Fruit fly (Drosophila melanogaster) whole organism, embryonic: Measurements from ENCODE around the gene CG45544.

Experiments used
- Bgb ChIP-seq: fragments of 200-800 bp; sonication (Bioruptor generic); IDR thresholded peaks from 2 replicates; pipeline ENCODE4 v1.3.6; 2022; ENCODE audit warnings: missing biosample characterization, missing genetic modification characterization; ENCODE audit not compliant: partially characterized antibody
- CG10565 ChIP-seq: fragments of 200-800 bp; sonication (Bioruptor generic); optimal IDR thresholded peaks from 3 replicates; lab custom pipeline; 2016; ENCODE audit warnings: missing biosample characterization, mild to moderate bottlenecking, missing genetic modification characterization
- CG10979 ChIP-seq: fragments of 200-800 bp; sonication (Bioruptor generic); optimal IDR thresholded peaks from 2 replicates; lab custom pipeline; 2018; ENCODE audit warnings: missing biosample characterization, mild to moderate bottlenecking, missing genetic modification characterization, moderate library complexity
- CG11093 ChIP-seq: fragments of 200-800 bp; sonication (Bioruptor generic); IDR thresholded peaks from 3 replicates; pipeline ENCODE4 v1.3.6; 2022; ENCODE audit warnings: missing biosample characterization, missing genetic modification characterization
- CG12391 ChIP-seq: fragments of 200-800 bp; sonication (Bioruptor generic); optimal IDR thresholded peaks from 3 replicates; lab custom pipeline; 2018; ENCODE audit warnings: missing biosample characterization, mild to moderate bottlenecking, missing genetic modification characterization, moderate library complexity
- CG12769 ChIP-seq: fragments of 200-800 bp; sonication (Bioruptor generic); optimal IDR thresholded peaks from 2 replicates; lab custom pipeline; 2019; ENCODE audit warnings: missing biosample characterization, mild to moderate bottlenecking, missing genetic modification characterization, moderate library complexity
- CG14710 ChIP-seq: fragments of 200-800 bp; sonication (Bioruptor generic); optimal IDR thresholded peaks from 3 replicates; lab custom pipeline; 2019; ENCODE audit warnings: missing biosample characterization, mild to moderate bottlenecking, missing genetic modification characterization, moderate library complexity
- CG15696 ChIP-seq: fragments of 200-800 bp; sonication (Bioruptor generic); optimal IDR thresholded peaks from 2 replicates; lab custom pipeline; 2019; ENCODE audit warnings: missing biosample characterization, mild to moderate bottlenecking, missing genetic modification characterization, moderate library complexity
- CG1603 ChIP-seq: fragments of 200-800 bp; sonication (Bioruptor generic); optimal IDR thresholded peaks from 2 replicates; lab custom pipeline; 2019; ENCODE audit warnings: missing biosample characterization, mild to moderate bottlenecking, missing genetic modification characterization, moderate library complexity
- CG16815 ChIP-seq: fragments of 200-800 bp; sonication (Bioruptor generic); optimal IDR thresholded peaks from 3 replicates; lab custom pipeline; 2017; ENCODE audit warnings: missing biosample characterization, mild to moderate bottlenecking, missing genetic modification characterization
- CG17361 ChIP-seq: fragments of 200-800 bp; sonication (Bioruptor generic); IDR thresholded peaks from 3 replicates; pipeline ENCODE4 v1.3.6; 2022; ENCODE audit warnings: missing biosample characterization, missing genetic modification characterization
- CG32772 ChIP-seq: fragments of 200-800 bp; sonication (Bioruptor generic); IDR thresholded peaks from 2 replicates; pipeline ENCODE4 v1.3.6; 2022; ENCODE audit warnings: missing biosample characterization, missing genetic modification characterization
- CG33557 ChIP-seq: fragments of 200-800 bp; sonication (Bioruptor generic); optimal IDR thresholded peaks from 2 replicates; lab custom pipeline; 2019; ENCODE audit warnings: missing biosample characterization, mild to moderate bottlenecking, missing genetic modification characterization, moderate library complexity
- CG34376 ChIP-seq: fragments of 200-800 bp; sonication (Bioruptor generic); optimal IDR thresholded peaks from 2 replicates; lab custom pipeline; 2018; ENCODE audit warnings: missing biosample characterization, mild to moderate bottlenecking, missing genetic modification characterization
- CG4617 ChIP-seq: fragments of 200-800 bp; sonication (Bioruptor generic); optimal IDR thresholded peaks from 3 replicates; lab custom pipeline; 2016; ENCODE audit warnings: missing biosample characterization, missing genetic modification characterization, borderline replicate concordance
- CG6689 ChIP-seq: fragments of 200-800 bp; sonication (Bioruptor generic); IDR thresholded peaks from 2 replicates; pipeline ENCODE4 v1.3.6; 2022; ENCODE audit warnings: missing biosample characterization, missing genetic modification characterization
- CG7556 ChIP-seq: fragments of 200-800 bp; sonication (Bioruptor generic); optimal IDR thresholded peaks from 2 replicates; lab custom pipeline; 2017; ENCODE audit warnings: missing biosample characterization, mild to moderate bottlenecking, missing genetic modification characterization
- CG7839 ChIP-seq: fragments of 200-800 bp; sonication (Bioruptor generic); optimal IDR thresholded peaks from 3 replicates; lab custom pipeline; 2018; ENCODE audit warnings: missing biosample characterization, mild to moderate bottlenecking, missing genetic modification characterization, moderate library complexity
- CG8388 ChIP-seq: fragments of 200-800 bp; sonication (Bioruptor generic); optimal IDR thresholded peaks from 2 replicates; lab custom pipeline; 2019; ENCODE audit warnings: missing biosample characterization, mild to moderate bottlenecking, missing genetic modification characterization, moderate library complexity
- CG9932 ChIP-seq: fragments of 200-800 bp; sonication (Bioruptor generic); IDR thresholded peaks from 2 replicates; pipeline ENCODE4 v1.3.6; 2022; ENCODE audit warnings: missing biosample characterization, missing genetic modification characterization
- Camta ChIP-seq: fragments of 200-800 bp; sonication (Bioruptor generic); optimal IDR thresholded peaks from 2 replicates; lab custom pipeline; 2016; ENCODE audit warnings: missing biosample characterization, missing genetic modification characterization
- CoRest ChIP-seq: fragments of 200-800 bp; sonication (Bioruptor generic); optimal IDR thresholded peaks from 3 replicates; lab custom pipeline; 2018; ENCODE audit warnings: missing biosample characterization, mild to moderate bottlenecking, missing genetic modification characterization, moderate library complexity
- HLH54F ChIP-seq: fragments of 200-800 bp; sonication (Bioruptor generic); optimal IDR thresholded peaks from 3 replicates; lab custom pipeline; 2016; ENCODE audit warnings: missing biosample characterization, missing genetic modification characterization
- HmgZ ChIP-seq: fragments of 200-800 bp; sonication (Bioruptor generic); optimal IDR thresholded peaks from 2 replicates; lab custom pipeline; 2018; ENCODE audit warnings: missing biosample characterization, mild to moderate bottlenecking, missing genetic modification characterization
- Med ChIP-seq: fragments of 200-800 bp; sonication (Bioruptor generic); peaks from one replicate; lab custom pipeline; 2016; ENCODE audit warnings: missing biosample characterization, missing genetic modification characterization, mild to moderate bottlenecking, inconsistent platforms, moderate library complexity
- Sox100B ChIP-seq: fragments of 200-800 bp; sonication (Bioruptor generic); optimal IDR thresholded peaks from 3 replicates; lab custom pipeline; 2018; ENCODE audit warnings: missing biosample characterization, mild to moderate bottlenecking, missing genetic modification characterization
- Ssrp ChIP-seq: fragments of 200-800 bp; sonication (Bioruptor generic); optimal IDR thresholded peaks from 2 replicates; lab custom pipeline; 2018; ENCODE audit warnings: missing biosample characterization, mild to moderate bottlenecking, missing genetic modification characterization, moderate library complexity
- Usf ChIP-seq: fragments of 200-800 bp; sonication (Bioruptor generic); optimal IDR thresholded peaks from 2 replicates; lab custom pipeline; 2017; ENCODE audit warnings: missing genotype, missing biosample characterization, missing genetic modification characterization
- Xrp1 ChIP-seq: fragments of 200-800 bp; sonication (Bioruptor generic); IDR thresholded peaks from 2 replicates; pipeline ENCODE4 v1.3.6; 2022; ENCODE audit warnings: missing biosample characterization, missing genetic modification characterization
- bsh ChIP-seq, 2 experiments: fragments of 200-800 bp; sonication (Bioruptor generic); optimal IDR thresholded peaks; 2 replicates each; lab custom pipeline; 2017 to 2018; ENCODE audit warnings: mild to moderate bottlenecking in 2 of 2, missing biosample characterization in 2 of 2, missing genetic modification characterization in 2 of 2, moderate library complexity in 1 of 2
- croc ChIP-seq: fragments of 200-800 bp; sonication (Bioruptor generic); conservative IDR thresholded peaks from 3 replicates; pipeline ENCODE4 v1.3.6; 2022; ENCODE audit warnings: missing biosample characterization, missing genetic modification characterization
- crol ChIP-seq: fragments of 200-800 bp; sonication (Bioruptor generic); IDR thresholded peaks from 2 replicates; pipeline ENCODE4 v1.3.6; 2022; ENCODE audit warnings: missing biosample characterization, missing genetic modification characterization
- disco-r ChIP-seq: fragments of 200-800 bp; sonication (Bioruptor generic); optimal IDR thresholded peaks from 2 replicates; lab custom pipeline; 2016; ENCODE audit warnings: missing biosample characterization, missing genetic modification characterization
- gem ChIP-seq: fragments of 200-800 bp; sonication (Bioruptor generic); optimal IDR thresholded peaks from 2 replicates; lab custom pipeline; 2019; ENCODE audit warnings: missing biosample characterization, mild to moderate bottlenecking, missing genetic modification characterization, moderate library complexity
- grau ChIP-seq: fragments of 200-800 bp; optimal IDR thresholded peaks from 3 replicates; lab custom pipeline; 2019; ENCODE audit warnings: missing biosample characterization, mild to moderate bottlenecking, missing genetic modification characterization, moderate library complexity
- gsb-n ChIP-seq: fragments of 200-800 bp; sonication (Bioruptor generic); optimal IDR thresholded peaks from 3 replicates; lab custom pipeline; 2018; ENCODE audit warnings: missing biosample characterization, mild to moderate bottlenecking, missing genetic modification characterization
- hb ChIP-seq: fragments of 200-800 bp; sonication (Bioruptor generic); IDR thresholded peaks from 3 replicates; pipeline ENCODE4 v1.3.6; 2022; ENCODE audit warnings: missing biosample characterization, missing genetic modification characterization; ENCODE audit not compliant: partially characterized antibody
- klu ChIP-seq: fragments of 200-800 bp; sonication (Bioruptor generic); IDR thresholded peaks from 2 replicates; pipeline ENCODE4 v1.3.6; 2022; ENCODE audit warnings: missing biosample characterization, missing genetic modification characterization
- lola ChIP-seq, 3 experiments: fragments of >200 bp in 2 of 3; fragments of 200-800 bp in 1 of 3; sonication (Bioruptor generic) in 1 of 3; optimal IDR thresholded peaks; 2 replicates each; lab custom pipeline; 2017 to 2019; ENCODE audit warnings: missing biosample characterization in 3 of 3, missing genetic modification characterization in 3 of 3, mild to moderate bottlenecking in 1 of 3, moderate library complexity in 1 of 3
- mam ChIP-seq: fragments of 200-800 bp; sonication (Bioruptor generic); optimal IDR thresholded peaks from 3 replicates; lab custom pipeline; 2016; ENCODE audit warnings: missing biosample characterization, missing genetic modification characterization
- sqz ChIP-seq: fragments of 200-800 bp; sonication (Bioruptor generic); optimal IDR thresholded peaks from 3 replicates; lab custom pipeline; 2018; ENCODE audit warnings: missing biosample characterization, mild to moderate bottlenecking, missing genetic modification characterization
- unpg ChIP-seq: fragments of 200-800 bp; sonication (Bioruptor generic); optimal IDR thresholded peaks from 3 replicates; lab custom pipeline; 2018; ENCODE audit warnings: missing biosample characterization, mild to moderate bottlenecking, missing genetic modification characterization, moderate library complexity
- zfh2 ChIP-seq: fragments of 200-800 bp; sonication (Bioruptor generic); optimal IDR thresholded peaks from 2 replicates; lab custom pipeline; 2016; ENCODE audit warnings: missing biosample characterization, missing genetic modification characterization

CG45544 gene

dm6 chr3R:29210542-29211393 is 45.5 kb upstream of the CG45544 start (continued):
- TF ChIP-seq grau (peak; percentile 91), Bgb (GFP tag; lab: Robert Waterston, UW) (no peak), CG7839 (tag; lab: Kevin White, UChicago) (peak; percentile 32), gem (tag; lab: Kevin White, UChicago) (peak; percentile 56), Med (peak; percentile 63), CG1603 (tag; lab: Kevin White, UChicago) (peak; percentile 49), CG34376 (GFP tag; lab: Kevin White, UChicago) (no peak), Sox100B (GFP tag; lab: Kevin White, UChicago) (peak; percentile 6), CG32772 (GFP tag; lab: Robert Waterston, UW) (peak; percentile 60), CG17361 (GFP tag; lab: Robert Waterston, UW) (0 out of 3 replicates have a peak, but pooled peaks have one; percentile 18), bsh (GFP tag; optimal IDR thresholded peaks at IDR 0.05; lab: Kevin White, UChicago) (peak; percentile 53 to 54), Usf (GFP tag; lab: Kevin White, UChicago) (peak; percentile 4), CG16815 (peak; percentile 11), Camta (peak; percentile 4), Xrp1 (GFP tag; lab: Robert Waterston, UW) (peak; percentile 41; the same call in 1 of the 2 replicates), unpg (GFP tag; lab: Kevin White, UChicago) (peak; percentile 12), CG9932 (GFP tag; lab: Robert Waterston, UW) (peak; percentile 37), CG4617 (GFP tag; lab: Kevin White, UChicago) (no peak), CG8388 (GFP tag; lab: Kevin White, UChicago) (peak; percentile 6), HLH54F (no peak), crol (GFP tag; lab: Robert Waterston, UW) (peak; percentile 82), lola (GFP tag; optimal IDR thresholded peaks at IDR 0.05; lab: Kevin White, UChicago) (peak in 1 of 3 experiments; percentile 70), Ssrp (tag; lab: Kevin White, UChicago) (peak; percentile 10), CG10979 (tag; lab: Kevin White, UChicago) (peak; percentile 37), CoRest (tag; lab: Kevin White, UChicago) (peak; percentile 37), CG12769 (tag; lab: Kevin White, UChicago) (peak; percentile 93), CG6689 (GFP tag; lab: Robert Waterston, UW) (peak; percentile 30; the same call in 1 of the 2 replicates), mam (GFP tag; lab: Kevin White, UChicago) (no peak), CG10565 (GFP tag; lab: Kevin White, UChicago) (no peak), klu (GFP tag; lab: Robert Waterston, UW) (no peak), CG7556 (peak; percentile 14), CG12391 (tag; lab: Kevin White, UChicago) (peak; percentile 22), zfh2 (GFP tag; lab: Kevin White, UChicago) (peak; percentile 11), CG33557 (GFP tag; lab: Kevin White, UChicago) (peak; percentile 7), HmgZ (tag; lab: Kevin White, UChicago) (no peak), CG15696 (tag; lab: Kevin White, UChicago) (no peak), hb (GFP tag; lab: Robert Waterston, UW) (no peak), disco-r (GFP tag; lab: Kevin White, UChicago) (no peak), CG14710 (tag; lab: Kevin White, UChicago) (peak; percentile 19), sqz (GFP tag; lab: Kevin White, UChicago) (peak; percentile 65), CG11093 (no peak), gsb-n (tag; lab: Kevin White, UChicago) (no peak), croc (GFP tag; lab: Robert Waterston, UW) (peak; percentile 38; the same call in 2 of the 3 replicates)
